Fruit fly (Drosophila melanogaster) whole organism, embryonic: Measurements from ENCODE around the gene CG5500.

ENCODE experiments used
- Antp ChIP-seq: fragments of 200-800 bp; sonication (Bioruptor generic); optimal IDR thresholded peaks from 3 replicates; lab custom pipeline; 2016; ENCODE audit warnings: missing biosample characterization, missing genetic modification characterization
- Atf3 ChIP-seq: fragments of 200-800 bp; sonication (Bioruptor generic); optimal IDR thresholded peaks from 3 replicates; lab custom pipeline; 2016; ENCODE audit warnings: missing biosample characterization, missing genetic modification characterization
- CG10209 ChIP-seq: fragments of 200-800 bp; sonication (Bioruptor generic); optimal IDR thresholded peaks from 3 replicates; lab custom pipeline; 2017; ENCODE audit warnings: missing biosample characterization, mild to moderate bottlenecking, missing genetic modification characterization, missing genetic modification reagents
- CG10321 ChIP-seq: fragments of 200-800 bp; sonication (Bioruptor generic); IDR thresholded peaks from 2 replicates; pipeline ENCODE4 v1.3.6; 2022; ENCODE audit warnings: missing biosample characterization, missing genetic modification characterization
- CG10979 ChIP-seq: fragments of 200-800 bp; sonication (Bioruptor generic); optimal IDR thresholded peaks from 2 replicates; lab custom pipeline; 2018; ENCODE audit warnings: missing biosample characterization, mild to moderate bottlenecking, missing genetic modification characterization, moderate library complexity
- CG12155 ChIP-seq: fragments of 200-800 bp; sonication (Bioruptor generic); optimal IDR thresholded peaks from 3 replicates; lab custom pipeline; 2016; ENCODE audit warnings: missing biosample characterization, missing genetic modification characterization
- CG13775 ChIP-seq: fragments of 200-800 bp; sonication (Bioruptor generic); optimal IDR thresholded peaks from 3 replicates; lab custom pipeline; 2017; ENCODE audit warnings: missing biosample characterization, mild to moderate bottlenecking, missing genetic modification characterization
- CG15011 ChIP-seq: fragments of 200-800 bp; sonication (Bioruptor generic); optimal IDR thresholded peaks from 3 replicates; lab custom pipeline; 2018; ENCODE audit warnings: missing biosample characterization, mild to moderate bottlenecking, missing genetic modification characterization
- CG1603 ChIP-seq: fragments of 200-800 bp; sonication (Bioruptor generic); optimal IDR thresholded peaks from 2 replicates; lab custom pipeline; 2019; ENCODE audit warnings: missing biosample characterization, mild to moderate bottlenecking, missing genetic modification characterization, moderate library complexity
- CG1647 ChIP-seq: fragments of 200-800 bp; sonication (Bioruptor generic); optimal IDR thresholded peaks from 3 replicates; lab custom pipeline; 2016; ENCODE audit warnings: missing biosample characterization, missing genetic modification characterization
- CG18011 ChIP-seq: fragments of 200-800 bp; sonication (Bioruptor generic); optimal IDR thresholded peaks from 2 replicates; lab custom pipeline; 2017; ENCODE audit warnings: missing biosample characterization, missing genetic modification characterization, mild to moderate bottlenecking, moderate library complexity, missing genotype
- CG2889 ChIP-seq: fragments of 200-800 bp; sonication (Bioruptor generic); IDR thresholded peaks from 3 replicates; pipeline ENCODE4 v1.3.6; 2022; ENCODE audit warnings: missing biosample characterization, missing genetic modification characterization
- CG3726 ChIP-seq: fragments of 200-800 bp; sonication (Bioruptor generic); IDR thresholded peaks from 3 replicates; pipeline ENCODE4, ENCODE4 v1.3.6; 2022; ENCODE audit warnings: missing biosample characterization, missing genetic modification characterization
- CG6175 ChIP-seq: fragments of 200-800 bp; sonication (Bioruptor generic); IDR thresholded peaks from 3 replicates; pipeline ENCODE4 v1.3.6; 2022; ENCODE audit warnings: missing biosample characterization, missing genetic modification characterization
- CG6272 ChIP-seq: fragments of 200-800 bp; sonication (Bioruptor generic); IDR thresholded peaks from 2 replicates; pipeline ENCODE4 v1.3.6; 2022; ENCODE audit warnings: missing biosample characterization, missing genetic modification characterization
- CG8388 ChIP-seq: fragments of 200-800 bp; sonication (Bioruptor generic); optimal IDR thresholded peaks from 2 replicates; lab custom pipeline; 2019; ENCODE audit warnings: missing biosample characterization, mild to moderate bottlenecking, missing genetic modification characterization, moderate library complexity
- CG9437 ChIP-seq: fragments of 200-800 bp; sonication (Bioruptor generic); optimal IDR thresholded peaks from 2 replicates; lab custom pipeline; 2018; ENCODE audit warnings: missing biosample characterization, mild to moderate bottlenecking, missing genetic modification characterization
- Camta ChIP-seq: fragments of 200-800 bp; sonication (Bioruptor generic); optimal IDR thresholded peaks from 2 replicates; lab custom pipeline; 2016; ENCODE audit warnings: missing biosample characterization, missing genetic modification characterization
- Dbx ChIP-seq: fragments of 200-800 bp; sonication (Bioruptor generic); IDR thresholded peaks from 3 replicates; pipeline ENCODE4 v1.3.6; 2022; ENCODE audit warnings: missing biosample characterization, missing genetic modification characterization
- Dref ChIP-seq: fragments of 200-800 bp; sonication (Bioruptor generic); IDR thresholded peaks from 2 replicates; pipeline ENCODE4 v1.3.6; 2022; ENCODE audit warnings: missing biosample characterization, missing genetic modification characterization
- Ets65A ChIP-seq: fragments of 200-800 bp; sonication (Bioruptor generic); peaks from one replicate; lab custom pipeline; 2016; ENCODE audit warnings: missing biosample characterization, missing genetic modification characterization
- H2.0 ChIP-seq: fragments of 200-800 bp; sonication (Bioruptor generic); IDR thresholded peaks from 2 replicates; pipeline ENCODE4 v1.3.6; 2022; ENCODE audit warnings: missing biosample characterization, missing genetic modification characterization
- HLH4C ChIP-seq: fragments of 200-800 bp; sonication (Bioruptor generic); IDR thresholded peaks from 3 replicates; pipeline ENCODE4 v1.3.6; 2022; ENCODE audit warnings: missing biosample characterization, missing genetic modification characterization; ENCODE audit not compliant: partially characterized antibody
- Hmx ChIP-seq: fragments of 200-800 bp; sonication (Bioruptor generic); optimal IDR thresholded peaks from 2 replicates; lab custom pipeline; 2016; ENCODE audit warnings: missing biosample characterization, missing genetic modification characterization
- Hr3 ChIP-seq: fragments of 200-800 bp; sonication (Bioruptor generic); optimal IDR thresholded peaks from 3 replicates; lab custom pipeline; 2016; ENCODE audit warnings: missing biosample characterization, missing genetic modification characterization
- Hr78 ChIP-seq, 2 experiments: fragments of 200-800 bp in 1 of 2; fragments of >200 bp in 1 of 2; sonication (Bioruptor generic) in 1 of 2; optimal IDR thresholded peaks; 2 replicates each; lab custom pipeline; 2017 to 2019; ENCODE audit warnings: missing biosample characterization in 2 of 2, missing genetic modification characterization in 2 of 2, mild to moderate bottlenecking in 1 of 2, moderate library complexity in 1 of 2
- Lim3 ChIP-seq: fragments of 200-800 bp; sonication (Bioruptor generic); IDR thresholded peaks from 2 replicates; pipeline ENCODE4 v1.3.6; 2022; ENCODE audit warnings: missing biosample characterization, missing genetic modification characterization
- Lpt ChIP-seq: fragments of >200 bp; optimal IDR thresholded peaks from 2 replicates; lab custom pipeline; 2018; ENCODE audit warnings: missing biosample characterization, missing genetic modification characterization
- MESR4 ChIP-seq: fragments of 200-800 bp; sonication (Bioruptor generic); optimal IDR thresholded peaks from 2 replicates; lab custom pipeline; 2018; ENCODE audit warnings: missing biosample characterization, mild to moderate bottlenecking, missing genetic modification characterization, moderate library complexity
- NFAT ChIP-seq: fragments of 200-800 bp; sonication (Bioruptor generic); IDR thresholded peaks from 2 replicates; pipeline ENCODE4 v1.3.6; 2022; ENCODE audit warnings: missing biosample characterization, missing genetic modification characterization
- Nf-YA ChIP-seq: fragments of 200-800 bp; sonication (Bioruptor generic); IDR thresholded peaks from 2 replicates; pipeline ENCODE4 v1.3.6; 2022; ENCODE audit warnings: missing biosample characterization, missing genetic modification characterization
- Oli ChIP-seq: fragments of 200-800 bp; sonication (Bioruptor generic); optimal IDR thresholded peaks from 2 replicates; lab custom pipeline; 2018; ENCODE audit warnings: missing biosample characterization, mild to moderate bottlenecking, missing genetic modification characterization, moderate library complexity
- Sin3A ChIP-seq: fragments of >200 bp; optimal IDR thresholded peaks from 2 replicates; lab custom pipeline; 2018
- Ssrp ChIP-seq: fragments of 200-800 bp; sonication (Bioruptor generic); optimal IDR thresholded peaks from 2 replicates; lab custom pipeline; 2018; ENCODE audit warnings: missing biosample characterization, mild to moderate bottlenecking, missing genetic modification characterization, moderate library complexity
- Taf1 ChIP-seq: fragments of 200-800 bp; sonication (Bioruptor generic); IDR thresholded peaks from 2 replicates; pipeline ENCODE4 v1.3.6; 2022; ENCODE audit warnings: missing biosample characterization, missing genetic modification characterization
- aop ChIP-seq: fragments of 200-800 bp; sonication (Bioruptor generic); IDR thresholded peaks from 2 replicates; pipeline ENCODE4 v1.3.6; 2022; ENCODE audit warnings: missing biosample characterization, missing genetic modification characterization
- ase ChIP-seq: fragments of 200-800 bp; sonication (Bioruptor generic); IDR thresholded peaks from 3 replicates; pipeline ENCODE4 v1.3.6; 2022; ENCODE audit warnings: missing biosample characterization, missing genetic modification characterization
- ato ChIP-seq: fragments of 200-800 bp; sonication (Bioruptor generic); IDR thresholded peaks from 2 replicates; pipeline ENCODE4 v1.3.6; 2022; ENCODE audit warnings: missing biosample characterization, missing genetic modification characterization; ENCODE audit not compliant: partially characterized antibody
- fd102C ChIP-seq: fragments of 200-800 bp; sonication (Bioruptor generic); optimal IDR thresholded peaks from 2 replicates; lab custom pipeline; 2018; ENCODE audit warnings: missing biosample characterization, mild to moderate bottlenecking, missing genetic modification characterization, moderate library complexity
- fru ChIP-seq: fragments of >200 bp; optimal IDR thresholded peaks from 2 replicates; lab custom pipeline; 2017
- gce ChIP-seq: fragments of 200-800 bp; sonication (Bioruptor generic); IDR thresholded peaks from 3 replicates; pipeline ENCODE4 v1.3.6; 2022; ENCODE audit warnings: missing biosample characterization, missing genetic modification characterization
- grn ChIP-seq: fragments of 200-800 bp; sonication (Bioruptor generic); optimal IDR thresholded peaks from 3 replicates; lab custom pipeline; 2017; ENCODE audit warnings: missing biosample characterization, missing genetic modification characterization
- jing ChIP-seq: fragments of 200-800 bp; sonication (Bioruptor generic); optimal IDR thresholded peaks from 2 replicates; lab custom pipeline; 2018; ENCODE audit warnings: missing biosample characterization, mild to moderate bottlenecking, missing genetic modification characterization
- luna ChIP-seq: fragments of 200-800 bp; sonication (Bioruptor generic); optimal IDR thresholded peaks from 2 replicates; lab custom pipeline; 2016; ENCODE audit warnings: missing biosample characterization, missing genetic modification characterization
- mam ChIP-seq: fragments of 200-800 bp; sonication (Bioruptor generic); optimal IDR thresholded peaks from 3 replicates; lab custom pipeline; 2016; ENCODE audit warnings: missing biosample characterization, missing genetic modification characterization
- nerfin-2 ChIP-seq: fragments of 200-800 bp; sonication (Bioruptor generic); IDR thresholded peaks from 2 replicates; pipeline ENCODE4 v1.3.6; 2022; ENCODE audit warnings: missing biosample characterization, missing genetic modification characterization; ENCODE audit not compliant: partially characterized antibody
- sens ChIP-seq: fragments of 200-800 bp; sonication (Bioruptor generic); peaks from one replicate; lab custom pipeline; 2016; ENCODE audit warnings: missing biosample characterization, missing genetic modification characterization
- seq ChIP-seq: fragments of 200-800 bp; sonication (Bioruptor generic); IDR thresholded peaks from 2 replicates; pipeline ENCODE4 v1.3.6; 2022; ENCODE audit warnings: missing biosample characterization, missing genetic modification characterization
- shn ChIP-seq: fragments of 200-800 bp; sonication (Bioruptor generic); optimal IDR thresholded peaks from 3 replicates; lab custom pipeline; 2016; ENCODE audit warnings: missing biosample characterization, missing genetic modification characterization
- sisA ChIP-seq: fragments of 200-800 bp; sonication (Bioruptor generic); IDR thresholded peaks from 2 replicates; pipeline ENCODE4 v1.3.6; 2022; ENCODE audit warnings: missing biosample characterization, missing genetic modification characterization
- slou ChIP-seq: fragments of 200-800 bp; sonication (Bioruptor generic); optimal IDR thresholded peaks from 3 replicates; lab custom pipeline; 2016; ENCODE audit warnings: missing biosample characterization, missing genetic modification characterization
- ssp ChIP-seq: fragments of 200-800 bp; sonication (Bioruptor generic); IDR thresholded peaks from 2 replicates; pipeline ENCODE4 v1.3.6; 2022; ENCODE audit warnings: missing biosample characterization, missing genetic modification characterization
- tgo ChIP-seq: fragments of 200-800 bp; sonication (Bioruptor generic); IDR thresholded peaks from 3 replicates; pipeline ENCODE4 v1.3.6; 2022; ENCODE audit warnings: missing biosample characterization, missing genetic modification characterization
- zfh1 ChIP-seq: fragments of 200-800 bp; sonication (Bioruptor generic); IDR thresholded peaks from 3 replicates; pipeline ENCODE4 v1.3.6; 2022; ENCODE audit warnings: missing biosample characterization, missing genetic modification characterization

Gene CG5500

DNA sequence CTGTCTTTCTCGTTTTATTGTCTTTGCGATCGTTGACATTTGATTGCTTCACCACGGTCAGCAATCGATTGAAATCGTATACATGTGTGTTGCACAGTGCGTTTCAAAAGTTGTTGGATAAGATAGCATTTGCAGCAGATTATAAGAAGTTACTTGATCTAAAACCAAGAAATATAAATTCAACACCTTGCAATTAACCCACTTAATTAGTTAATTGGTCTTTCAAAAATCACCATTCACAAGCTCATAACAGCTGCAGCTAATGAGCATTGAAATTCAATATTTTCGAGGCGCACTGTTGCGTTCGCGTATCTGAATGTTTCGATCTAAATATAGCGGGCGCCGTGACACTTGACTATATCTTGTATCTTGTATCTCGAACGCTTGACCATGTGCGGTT lies 16.3 kb downstream of the CG5500 start:
- no peak for TF ChIP-seq CG1647 (GFP tag; lab: Kevin White, UChicago)
- TF ChIP-seq CG10979, result peak; percentile 38
- no peak for TF ChIP-seq aop (GFP tag; lab: Robert Waterston, UW)
- TF ChIP-seq CG2889 (GFP tag; lab: Robert Waterston, UW), result no peak
- no peak for TF ChIP-seq MESR4 (GFP tag; lab: Kevin White, UChicago)
- no peak for TF ChIP-seq Sin3A
- no peak for TF ChIP-seq Atf3
- no peak for TF ChIP-seq gce (GFP tag; lab: Robert Waterston, UW)
- no peak for TF ChIP-seq seq (GFP tag; lab: Robert Waterston, UW)
- no peak for TF ChIP-seq Dref
- TF ChIP-seq CG10321, result no peak
- peak; percentile 13 for TF ChIP-seq CG10209 (GFP tag; lab: Kevin White, UChicago)
- TF ChIP-seq CG9437 (GFP tag; lab: Kevin White, UChicago), result peak; percentile 12
- TF ChIP-seq CG8388 (GFP tag; lab: Kevin White, UChicago), result peak; percentile 99
- no peak for TF ChIP-seq Hmx (GFP tag; lab: Kevin White, UChicago)
- TF ChIP-seq CG6272 (GFP tag; lab: Robert Waterston, UW), result no peak
- TF ChIP-seq jing (GFP tag; lab: Kevin White, UChicago), result peak; percentile 28
- TF ChIP-seq Camta, result no peak
- no peak for TF ChIP-seq Lpt (GFP tag; lab: Kevin White, UChicago)
- TF ChIP-seq mam, result no peak
- no peak for TF ChIP-seq CG18011 (GFP tag; lab: Kevin White, UChicago)
- TF ChIP-seq CG1603 (tag; lab: Kevin White, UChicago), result peak; percentile 57
- TF ChIP-seq Ets65A (GFP tag; lab: Kevin White, UChicago), result peak; percentile 37
- TF ChIP-seq Dbx (GFP tag; lab: Robert Waterston, UW), result no peak
- TF ChIP-seq ssp (GFP tag; lab: Robert Waterston, UW), result no peak
- TF ChIP-seq grn (GFP tag; lab: Kevin White, UChicago), result peak; percentile 93
- TF ChIP-seq Antp, result no peak
- no peak for TF ChIP-seq slou (GFP tag; lab: Kevin White, UChicago)
- TF ChIP-seq CG15011 (GFP tag; lab: Kevin White, UChicago), result no peak
- TF ChIP-seq fd102C (GFP tag; lab: Kevin White, UChicago), result no peak
- TF ChIP-seq Nf-YA (GFP tag; lab: Robert Waterston, UW), result no peak
- TF ChIP-seq CG13775 (GFP tag; lab: Kevin White, UChicago), result peak; percentile 18
- TF ChIP-seq fru (lab: Kevin White, UChicago), result no peak
- TF ChIP-seq luna (GFP tag; lab: Kevin White, UChicago), result no peak
- peak; percentile 15 for TF ChIP-seq Ssrp (tag; lab: Kevin White, UChicago)
- TF ChIP-seq CG3726 (GFP tag; lab: Robert Waterston, UW), result no peak
- peak; percentile 27; the same call in 1 of the 2 replicates for TF ChIP-seq sisA (GFP tag; lab: Robert Waterston, UW)
- no peak for TF ChIP-seq Hr3
- no peak for TF ChIP-seq nerfin-2
- no peak for TF ChIP-seq ase (GFP tag; lab: Robert Waterston, UW)
- peak; percentile 60 for TF ChIP-seq sens (GFP tag; lab: Kevin White, UChicago)
- TF ChIP-seq Taf1 (GFP tag; lab: Robert Waterston, UW), result no peak
- TF ChIP-seq NFAT (GFP tag; lab: Robert Waterston, UW), result no peak
- TF ChIP-seq Lim3, result no peak
- TF ChIP-seq ato (GFP tag; lab: Robert Waterston, UW), result no peak
- no peak for TF ChIP-seq tgo
- peak; percentile 60 for TF ChIP-seq Oli (tag; lab: Kevin White, UChicago)
- peak; percentile 41; the same call in 1 of the 3 replicates for TF ChIP-seq zfh1 (GFP tag; lab: Robert Waterston, UW)
- no peak for TF ChIP-seq CG12155 (GFP tag; lab: Kevin White, UChicago)
- TF ChIP-seq Hr78 (GFP tag; optimal IDR thresholded peaks at IDR 0.05; lab: Kevin White, UChicago), result peak in 1 of 2 experiments; percentile 40
- peak; percentile 47 for TF ChIP-seq shn
- TF ChIP-seq CG6175, result no peak
- TF ChIP-seq H2.0 (GFP tag; lab: Robert Waterston, UW), result no peak
- TF ChIP-seq HLH4C (GFP tag; lab: Robert Waterston, UW), result no peak
